Worm (Caenorhabditis elegans): ENCODE results near the gene Y43C5A.3.

ce11 chrIV:10295084-10295483, 21.2 kb downstream of the Y43C5A.3 start, which contains the start of gene R09E10.13:
- TF ChIP-seq cog-1 (tag; optimal IDR thresholded peaks at IDR 0.05) (no peak), med-1 (GFP tag; optimal IDR thresholded peaks at IDR 0.05; ENCODE audit: insufficient read depth) (no peak), T22C8.4 (GFP tag; IDR thresholded peaks at IDR 0.05) (no peak), klf-2 (GFP tag; conservative IDR thresholded peaks at IDR 0.05) (no peak), tab-1 (GFP tag; IDR thresholded peaks at IDR 0.05) (no peak), ref-1 (GFP tag; conservative IDR thresholded peaks at IDR 0.05) (no peak), ztf-23 (GFP tag; IDR thresholded peaks at IDR 0.05) (no peak), flt-1 (GFP tag; IDR thresholded peaks at IDR 0.05) (no peak)

All from whole organism, midembryonic.